Worm (Caenorhabditis elegans): Measurements from ENCODE around the gene ZK1240.8.

The ZK1240.8 gene

ce11 chrII:2346672-2347071 is 17.8 kb upstream of the ZK1240.8 start, which contains the start of gene F43C11.4:
F43C11.4 (plus strand) TSS chrII:2346972.
- TF ChIP-seq F13H6.1 (tag; optimal IDR thresholded peaks at IDR 0.05), result no peak
- no peak for TF ChIP-seq unc-55 (GFP tag; optimal IDR thresholded peaks at IDR 0.05)
- no peak for TF ChIP-seq ceh-82 (tag; optimal IDR thresholded peaks at IDR 0.05)
- TF ChIP-seq ztf-4 (tag; optimal IDR thresholded peaks at IDR 0.05), result no peak
- TF ChIP-seq R02D3.7 (tag; optimal IDR thresholded peaks at IDR 0.05), result no peak
- no peak for TF ChIP-seq skn-1 (tag; optimal IDR thresholded peaks at IDR 0.05)
- TF ChIP-seq ztf-1 (GFP tag; conservative IDR thresholded peaks at IDR 0.05), result no peak
- no peak for TF ChIP-seq mdl-1 (tag; optimal IDR thresholded peaks at IDR 0.05)
- no peak for TF ChIP-seq lin-11 (tag; optimal IDR thresholded peaks at IDR 0.05)
- TF ChIP-seq crh-2 (tag; optimal IDR thresholded peaks at IDR 0.05), result no peak
- TF ChIP-seq nhr-77 (tag; optimal IDR thresholded peaks at IDR 0.05), result no peak
- no peak for TF ChIP-seq Y55F3AM.14 (GFP tag; optimal IDR thresholded peaks at IDR 0.05)
- no peak for TF ChIP-seq unc-39 (tag; optimal IDR thresholded peaks at IDR 0.05)
- TF ChIP-seq elt-1 (tag; optimal IDR thresholded peaks at IDR 0.05), result no peak
- no peak for TF ChIP-seq snpc-4 (tag; optimal IDR thresholded peaks at IDR 0.05)
- TF ChIP-seq ztf-11 (tag; optimal IDR thresholded peaks at IDR 0.05), result no peak
- no peak for TF ChIP-seq peb-1 (tag; optimal IDR thresholded peaks at IDR 0.05)
- no peak for TF ChIP-seq gmeb-1 (tag; optimal IDR thresholded peaks at IDR 0.05)

ce11 chrII:2342004-2342479 is 13.2 kb upstream of the ZK1240.8 start, which contains the start of gene F43C11.6:
F43C11.6 (plus strand) TSS chrII:2342429.
- peak; percentile 16 for TF ChIP-seq C34F6.9 (tag; optimal IDR thresholded peaks at IDR 0.05)
- TF ChIP-seq nhr-129 (tag; optimal IDR thresholded peaks at IDR 0.05), result peak; percentile 13
- no peak for TF ChIP-seq nhr-77 (tag; optimal IDR thresholded peaks at IDR 0.05)
- TF ChIP-seq lin-13 (GFP tag; optimal IDR thresholded peaks at IDR 0.05), result peak; percentile 42
- no peak for TF ChIP-seq nhr-6 (tag; optimal IDR thresholded peaks at IDR 0.05)
- TF ChIP-seq lsy-2 (tag; optimal IDR thresholded peaks at IDR 0.05), result peak in 1 of 2 experiments; percentile 61
- peak; percentile 9 for TF ChIP-seq crh-2 (tag; optimal IDR thresholded peaks at IDR 0.05)
- TF ChIP-seq R02D3.7 (tag; optimal IDR thresholded peaks at IDR 0.05), result peak; percentile 69
- TF ChIP-seq unc-55 (GFP tag; optimal IDR thresholded peaks at IDR 0.05), result peak; percentile 62
- TF ChIP-seq alr-1 (tag; optimal IDR thresholded peaks at IDR 0.05), result no peak

ce11 chrII:2341515-2341914 is 12.7 kb upstream of the ZK1240.8 start, which contains the start of gene enri-1:
enri-1 (minus strand) TSS chrII:2341615.
- TF ChIP-seq mab-5 (tag; optimal IDR thresholded peaks at IDR 0.05) (no peak), mbf-1 (tag; optimal IDR thresholded peaks at IDR 0.05) (no peak), sma-9 (GFP tag; optimal IDR thresholded peaks at IDR 0.05) (no peak), sma-9 (tag; optimal IDR thresholded peaks at IDR 0.05) (no peak), ZK546.5 (tag; optimal IDR thresholded peaks at IDR 0.05) (no peak), ceh-16 (tag; optimal IDR thresholded peaks at IDR 0.05) (no peak), sma-3 (GFP tag; optimal IDR thresholded peaks at IDR 0.05) (no peak), nhr-21 (tag; optimal IDR thresholded peaks at IDR 0.05) (no peak), unc-62 (GFP tag; optimal IDR thresholded peaks at IDR 0.05) (no peak), aly-2 (tag; optimal IDR thresholded peaks at IDR 0.05) (no peak), fos-1 (tag; optimal IDR thresholded peaks at IDR 0.05) (no peak), gmeb-1 (tag; optimal IDR thresholded peaks at IDR 0.05) (no peak)

- TF ChIP-seq mdl-1 (tag; optimal IDR thresholded peaks at IDR 0.05) (no peak), elt-3 (tag; optimal IDR thresholded peaks at IDR 0.05) (no peak), unc-55 (GFP tag; optimal IDR thresholded peaks at IDR 0.05) (peak; percentile 26), aly-2 (tag; optimal IDR thresholded peaks at IDR 0.05) (no peak), lsy-2 (tag; optimal IDR thresholded peaks at IDR 0.05) (peak in 1 of 2 experiments; percentile 38), crh-2 (tag; optimal IDR thresholded peaks at IDR 0.05) (peak; percentile 14), skn-1 (tag; optimal IDR thresholded peaks at IDR 0.05) (no peak), mab-5 (tag; optimal IDR thresholded peaks at IDR 0.05) (no peak)
These were observed 12.1 kb upstream of the ZK1240.8 start for ce11 chrII:2340974-2341373.

ce11 chrII:2336177-2336576 is 7.3 kb upstream of the ZK1240.8 start:
- TF ChIP-seq alr-1 (tag; optimal IDR thresholded peaks at IDR 0.05), result no peak
- no peak for TF ChIP-seq skn-1 (tag; optimal IDR thresholded peaks at IDR 0.05)
- no peak for TF ChIP-seq nhr-6 (tag; optimal IDR thresholded peaks at IDR 0.05)
- TF ChIP-seq lin-11 (tag; optimal IDR thresholded peaks at IDR 0.05), result no peak
- no peak for TF ChIP-seq unc-39 (tag; optimal IDR thresholded peaks at IDR 0.05)
- no peak for TF ChIP-seq mab-5 (tag; optimal IDR thresholded peaks at IDR 0.05)
- TF ChIP-seq nhr-77 (tag; optimal IDR thresholded peaks at IDR 0.05), result no peak
- TF ChIP-seq ZK546.5 (tag; optimal IDR thresholded peaks at IDR 0.05), result no peak
- TF ChIP-seq snpc-4 (tag; optimal IDR thresholded peaks at IDR 0.05), result no peak
- TF ChIP-seq nhr-10 (tag; optimal IDR thresholded peaks at IDR 0.05), result no peak
- TF ChIP-seq nhr-129 (tag; optimal IDR thresholded peaks at IDR 0.05), result no peak
- no peak for TF ChIP-seq sem-4 (tag; optimal IDR thresholded peaks at IDR 0.05)
- no peak for TF ChIP-seq unc-55 (GFP tag; optimal IDR thresholded peaks at IDR 0.05)
- no peak for TF ChIP-seq fos-1 (tag; optimal IDR thresholded peaks at IDR 0.05)
- TF ChIP-seq unc-62 (GFP tag; optimal IDR thresholded peaks at IDR 0.05), result no peak
- TF ChIP-seq lsy-2 (tag; optimal IDR thresholded peaks at IDR 0.05), result no peak
- no peak for TF ChIP-seq mbf-1 (tag; optimal IDR thresholded peaks at IDR 0.05)

Data from whole organism, L2 larva.